Worm (Caenorhabditis elegans) whole organism, L2 larva: ENCODE data around the gene C03A7.2.

Experiments used
- C34F6.9 ChIP-seq: fragments of 150-350 bp; optimal IDR thresholded peaks from 2 replicates; lab custom pipeline; 2014; ENCODE audit warnings: missing biosample characterization, missing genetic modification characterization
- F13H6.1 ChIP-seq: sonication (generic microtip); optimal IDR thresholded peaks from 2 replicates; lab custom pipeline; 2016; ENCODE audit warnings: missing genetic modification characterization, missing compliant biosample characterization
- R02D3.7 ChIP-seq: fragments of 150-350 bp; optimal IDR thresholded peaks from 2 replicates; lab custom pipeline; 2014; ENCODE audit warnings: missing biosample characterization, missing genetic modification characterization
- alr-1 ChIP-seq: fragments of 150-350 bp; optimal IDR thresholded peaks from 2 replicates; lab custom pipeline; 2014; ENCODE audit warnings: missing biosample characterization, missing genetic modification characterization
- aly-2 ChIP-seq: fragments of 150-350 bp; optimal IDR thresholded peaks from 2 replicates; lab custom pipeline; 2014; ENCODE audit warnings: missing biosample characterization, missing genetic modification characterization
- ama-1 ChIP-seq: fragments of 150-350 bp; optimal IDR thresholded peaks from 2 replicates; lab custom pipeline; 2018; ENCODE audit warnings: inconsistent platforms
- blmp-1 ChIP-seq: sonication (generic microtip); optimal IDR thresholded peaks from 2 replicates; lab custom pipeline; 2017; ENCODE audit warnings: missing genetic modification characterization, mild to moderate bottlenecking, missing compliant biosample characterization, antibody characterized with exemption, moderate library complexity; ENCODE audit not compliant: insufficient read depth
- ceh-16 ChIP-seq: fragments of 150-350 bp; optimal IDR thresholded peaks from 2 replicates; lab custom pipeline; 2014; ENCODE audit warnings: missing biosample characterization, missing genetic modification characterization
- crh-2 ChIP-seq: sonication (generic microtip); optimal IDR thresholded peaks from 2 replicates; lab custom pipeline; 2017; ENCODE audit warnings: missing biosample characterization, missing genetic modification characterization
- dmd-4 ChIP-seq: sonication (generic microtip); optimal IDR thresholded peaks from 2 replicates; lab custom pipeline; 2017; ENCODE audit warnings: missing biosample characterization, missing genetic modification characterization
- egl-27 ChIP-seq: sonication (generic microtip); optimal IDR thresholded peaks from 3 replicates; lab custom pipeline; 2017; ENCODE audit warnings: missing biosample characterization, missing genetic modification reagents, missing genetic modification characterization
- elt-3 ChIP-seq: sonication (generic microtip); optimal IDR thresholded peaks from 2 replicates; lab custom pipeline; 2017; ENCODE audit warnings: missing biosample characterization, missing genetic modification characterization
- fos-1 ChIP-seq: fragments of 150-350 bp; optimal IDR thresholded peaks from 2 replicates; lab custom pipeline; 2014; ENCODE audit warnings: missing biosample characterization, missing genetic modification characterization
- gmeb-1 ChIP-seq: fragments of 150-350 bp; optimal IDR thresholded peaks from 2 replicates; lab custom pipeline; 2014; ENCODE audit warnings: missing biosample characterization, missing genetic modification characterization
- lin-13 ChIP-seq: fragments of 150-350 bp; optimal IDR thresholded peaks from 2 replicates; lab custom pipeline; 2014; ENCODE audit warnings: missing biosample characterization, missing genetic modification reagents, missing genetic modification characterization
- lin-39 ChIP-seq: fragments of 150-350 bp; optimal IDR thresholded peaks from 2 replicates; lab custom pipeline; 2014; ENCODE audit warnings: missing biosample characterization, missing genetic modification reagents, missing genetic modification characterization
- lsy-2 ChIP-seq, 2 experiments: fragments of 150-350 bp in 1 of 2; sonication (generic microtip) in 1 of 2; optimal IDR thresholded peaks; 2 replicates each; lab custom pipeline; 2014 to 2017; ENCODE audit warnings: missing biosample characterization in 2 of 2, missing genetic modification characterization in 2 of 2
- mbf-1 ChIP-seq: sonication (generic microtip); optimal IDR thresholded peaks from 2 replicates; lab custom pipeline; 2017; ENCODE audit warnings: missing biosample characterization, missing genetic modification characterization
- mdl-1 ChIP-seq, 2 experiments: fragments of 150-350 bp in 1 of 2; sonication (generic microtip) in 1 of 2; optimal IDR thresholded peaks; 2 replicates each; lab custom pipeline; 2017; ENCODE audit warnings: missing biosample characterization in 2 of 2, missing genetic modification characterization in 2 of 2
- nhr-10 ChIP-seq: sonication (generic microtip); optimal IDR thresholded peaks from 2 replicates; lab custom pipeline; 2017; ENCODE audit warnings: missing biosample characterization, missing genetic modification characterization
- nhr-11 ChIP-seq: fragments of 150-350 bp; optimal IDR thresholded peaks from 2 replicates; lab custom pipeline; 2014; ENCODE audit warnings: missing biosample characterization, missing genetic modification characterization
- nhr-129 ChIP-seq: fragments of 150-350 bp; optimal IDR thresholded peaks from 2 replicates; lab custom pipeline; 2014; ENCODE audit warnings: missing biosample characterization, missing genetic modification characterization
- nhr-21 ChIP-seq: fragments of 150-350 bp; optimal IDR thresholded peaks from 2 replicates; lab custom pipeline; 2014; ENCODE audit warnings: missing biosample characterization, missing genetic modification characterization
- nhr-23 ChIP-seq: fragments of 150-350 bp; optimal IDR thresholded peaks from 2 replicates; lab custom pipeline; 2014; ENCODE audit warnings: missing biosample characterization, missing genetic modification reagents, missing genetic modification characterization
- nhr-237 ChIP-seq: fragments of 150-350 bp; optimal IDR thresholded peaks from 2 replicates; lab custom pipeline; 2014; ENCODE audit warnings: missing biosample characterization, missing genetic modification characterization
- nhr-25 ChIP-seq: fragments of 150-350 bp; sonication (generic microtip); optimal IDR thresholded peaks from 3 replicates; lab custom pipeline; 2014; ENCODE audit warnings: missing biosample characterization, missing genetic modification characterization
- nhr-6 ChIP-seq: fragments of 150-350 bp; optimal IDR thresholded peaks from 2 replicates; lab custom pipeline; 2014; ENCODE audit warnings: missing biosample characterization, missing genetic modification characterization
- sem-4 ChIP-seq: fragments of 150-350 bp; optimal IDR thresholded peaks from 2 replicates; lab custom pipeline; 2014; ENCODE audit warnings: missing biosample characterization, missing genetic modification reagents, missing genetic modification characterization
- sma-3 ChIP-seq: sonication (generic microtip); optimal IDR thresholded peaks from 2 replicates; lab custom pipeline; 2016; ENCODE audit warnings: missing genetic modification reagents, missing genetic modification characterization, missing compliant biosample characterization
- sma-9 ChIP-seq, 2 experiments: fragments of 150-350 bp in 1 of 2; sonication (generic microtip) in 1 of 2; optimal IDR thresholded peaks; 2 replicates each; lab custom pipeline; 2014 to 2016; ENCODE audit warnings: missing genetic modification characterization in 2 of 2, mild to moderate bottlenecking in 1 of 2, missing biosample characterization in 1 of 2, missing compliant biosample characterization in 1 of 2, missing genetic modification reagents in 1 of 2, moderate library complexity in 1 of 2
- unc-39 ChIP-seq: fragments of 150-350 bp; optimal IDR thresholded peaks from 2 replicates; lab custom pipeline; 2014; ENCODE audit warnings: missing biosample characterization, missing genetic modification characterization
- unc-55 ChIP-seq: fragments of 150-350 bp; sonication (generic microtip); optimal IDR thresholded peaks from 3 replicates; lab custom pipeline; 2014; ENCODE audit warnings: missing biosample characterization, missing genetic modification reagents, missing genetic modification characterization
- unc-62 ChIP-seq: fragments of 150-350 bp; optimal IDR thresholded peaks from 2 replicates; lab custom pipeline; 2014; ENCODE audit warnings: missing biosample characterization, missing genetic modification reagents, missing genetic modification characterization
- zag-1 ChIP-seq: fragments of 150-350 bp; optimal IDR thresholded peaks from 2 replicates; lab custom pipeline; 2014; ENCODE audit warnings: missing biosample characterization, missing genetic modification characterization
- ztf-4 ChIP-seq: fragments of 150-350 bp; optimal IDR thresholded peaks from 2 replicates; lab custom pipeline; 2014; ENCODE audit warnings: missing biosample characterization, missing genetic modification characterization

The C03A7.2 gene

DNA sequence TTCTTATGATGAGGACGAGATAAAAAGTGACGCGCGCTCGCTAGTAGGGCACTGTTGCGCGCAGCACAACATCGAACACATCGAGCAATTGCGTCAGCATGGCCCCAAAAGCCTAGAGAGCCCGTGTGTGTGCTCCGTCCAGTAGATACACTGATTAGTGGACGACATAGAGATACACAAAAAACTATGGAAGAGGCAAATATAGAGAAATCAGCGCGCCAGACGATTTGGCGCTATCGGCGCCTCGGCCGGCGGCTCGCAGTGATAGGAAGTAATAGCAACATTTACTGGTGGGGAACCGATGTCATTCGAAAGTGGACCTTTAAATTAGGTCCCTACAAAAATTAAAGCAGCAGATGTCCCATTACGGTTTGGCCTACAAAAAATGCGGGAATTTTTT, 46.8 kb downstream of the C03A7.2 start:
- no peak for TF ChIP-seq egl-27 (tag; lab: Kevin White, UChicago)
- TF ChIP-seq ceh-16 (tag; lab: Kevin White, UChicago), result no peak
- no peak for TF ChIP-seq mdl-1 (tag; optimal IDR thresholded peaks at IDR 0.05; lab: Kevin White, UChicago)
- no peak for TF ChIP-seq C34F6.9
- no peak for TF ChIP-seq aly-2
- TF ChIP-seq alr-1, result no peak
- no peak for TF ChIP-seq unc-55 (GFP tag; lab: Kevin White, UChicago)
- peak; percentile 41 for TF ChIP-seq sma-3 (GFP tag; lab: Kevin White, UChicago)
- TF ChIP-seq nhr-25 (tag; lab: Kevin White, UChicago), result no peak
- no peak for TF ChIP-seq unc-39 (tag; lab: Kevin White, UChicago)
- TF ChIP-seq lin-39 (tag; lab: Kevin White, UChicago), result no peak
- no peak for TF ChIP-seq nhr-23 (tag; lab: Kevin White, UChicago)
- no peak for TF ChIP-seq dmd-4 (tag; lab: Kevin White, UChicago)
- TF ChIP-seq ztf-4 (tag; lab: Kevin White, UChicago), result no peak
- TF ChIP-seq F13H6.1 (tag; lab: Kevin White, UChicago), result peak; percentile 16
- no peak for TF ChIP-seq zag-1 (tag; lab: Kevin White, UChicago)
- TF ChIP-seq nhr-237 (tag; lab: Kevin White, UChicago), result no peak
- TF ChIP-seq mbf-1 (tag; lab: Kevin White, UChicago), result no peak
- no peak for TF ChIP-seq ama-1 (lab: Kevin White, UChicago)
- no peak for TF ChIP-seq gmeb-1
- peak; percentile 32 for TF ChIP-seq nhr-129 (tag; lab: Kevin White, UChicago)
- no peak for TF ChIP-seq nhr-21
- no peak for TF ChIP-seq unc-62 (GFP tag; lab: Kevin White, UChicago)
- no peak for TF ChIP-seq nhr-11 (tag; lab: Kevin White, UChicago)
- no peak for TF ChIP-seq crh-2 (tag; lab: Kevin White, UChicago)
- TF ChIP-seq elt-3 (tag; lab: Kevin White, UChicago), result no peak
- no peak for TF ChIP-seq blmp-1 (tag; lab: Kevin White, UChicago)
- no peak for TF ChIP-seq fos-1
- TF ChIP-seq nhr-6 (tag; lab: Kevin White, UChicago), result no peak
- no peak for TF ChIP-seq sem-4 (tag; lab: Kevin White, UChicago)
- no peak for TF ChIP-seq lin-13 (GFP tag; lab: Kevin White, UChicago)
- TF ChIP-seq nhr-10, result no peak
- TF ChIP-seq sma-9 (GFP tag; optimal IDR thresholded peaks at IDR 0.05; lab: Kevin White, UChicago), result peak; percentile 74
- TF ChIP-seq sma-9 (tag; optimal IDR thresholded peaks at IDR 0.05; lab: Kevin White, UChicago), result no peak
- no peak for TF ChIP-seq lsy-2 (tag; optimal IDR thresholded peaks at IDR 0.05; lab: Kevin White, UChicago)
- TF ChIP-seq R02D3.7 (tag; lab: Kevin White, UChicago), result no peak
- TF ChIP-seq, all 48 proteins: peak for 4
